Fruit fly (Drosophila melanogaster): ENCODE data around the gene mRpL38.

Gene mRpL38

dm6 chrX:14227043-14227442, 954 bp downstream of the mRpL38 start:
- TF ChIP-seq svp (GFP tag) (peak; percentile 94), Sox15 (GFP tag; optimal IDR thresholded peaks at IDR 0.05) (no peak), OdsH (GFP tag; optimal IDR thresholded peaks at IDR 0.05) (no peak)

- TF ChIP-seq CG32006 (GFP tag; optimal IDR thresholded peaks at IDR 0.05) (no peak), CG34406 (GFP tag; optimal IDR thresholded peaks at IDR 0.05) (peak; percentile 26), Hr4 (GFP tag; optimal IDR thresholded peaks at IDR 0.05) (no peak), dac (GFP tag; optimal IDR thresholded peaks at IDR 0.05) (no peak), CG8632 (GFP tag; optimal IDR thresholded peaks at IDR 0.05) (no peak), CG3032 (tag; optimal IDR thresholded peaks at IDR 0.05) (peak; percentile 15), CG7368 (GFP tag; optimal IDR thresholded peaks at IDR 0.05) (no peak), fd59A (GFP tag; optimal IDR thresholded peaks at IDR 0.05) (no peak), svp (GFP tag) (peak; percentile 67), esn (GFP tag; optimal IDR thresholded peaks at IDR 0.05) (peak; percentile 21), CG6792 (GFP tag; optimal IDR thresholded peaks at IDR 0.05) (no peak), Eip75B (GFP tag; optimal IDR thresholded peaks at IDR 0.05) (no peak), salr (GFP tag; optimal IDR thresholded peaks at IDR 0.05) (no peak), CG10631 (GFP tag; optimal IDR thresholded peaks at IDR 0.05) (no peak), achi (GFP tag; optimal IDR thresholded peaks at IDR 0.05) (no peak), eg (GFP tag; IDR thresholded peaks at IDR 0.05) (0 out of 3 replicates have a peak, but pooled peaks have one; percentile 26), CG9139 (GFP tag; optimal IDR thresholded peaks at IDR 0.05) (no peak), lz (GFP tag; optimal IDR thresholded peaks at IDR 0.05) (peak; percentile 28), acj6 (GFP tag; optimal IDR thresholded peaks at IDR 0.05) (no peak), CG6854 (GFP tag; optimal IDR thresholded peaks at IDR 0.05) (no peak), Sox102F (GFP tag; optimal IDR thresholded peaks at IDR 0.05) (no peak), vri (GFP tag; optimal IDR thresholded peaks at IDR 0.05) (no peak), dsx (GFP tag; optimal IDR thresholded peaks at IDR 0.05; ENCODE audit: poor library complexity, severe bottlenecking) (peak; percentile 93), Smox (GFP tag; optimal IDR thresholded peaks at IDR 0.05) (no peak)
Observed at dm6 chrX:14233843-14234337, 7.8 kb downstream of the mRpL38 start, which contains the start of gene CG42271. TSS of gene CG42271 (minus strand) at chrX:14234066.

dm6 chrX:14234468-14234867, 8.4 kb downstream of the mRpL38 start:
- TF ChIP-seq Hr39 (GFP tag; optimal IDR thresholded peaks at IDR 0.05) (no peak), achi (GFP tag; optimal IDR thresholded peaks at IDR 0.05) (no peak), fkh (GFP tag; optimal IDR thresholded peaks at IDR 0.05) (no peak), CG8119 (GFP tag; IDR thresholded peaks at IDR 0.05) (no peak), Sox15 (GFP tag; optimal IDR thresholded peaks at IDR 0.05) (no peak), vri (GFP tag; optimal IDR thresholded peaks at IDR 0.05) (no peak), eg (GFP tag; IDR thresholded peaks at IDR 0.05) (no peak), Eip78C (GFP tag) (peak; percentile 13), CG6792 (GFP tag; optimal IDR thresholded peaks at IDR 0.05) (no peak), Ets96B (tag; optimal IDR thresholded peaks at IDR 0.05) (no peak), net (GFP tag; optimal IDR thresholded peaks at IDR 0.05) (no peak), CG6854 (GFP tag; optimal IDR thresholded peaks at IDR 0.05) (peak; percentile 4)

DNA sequence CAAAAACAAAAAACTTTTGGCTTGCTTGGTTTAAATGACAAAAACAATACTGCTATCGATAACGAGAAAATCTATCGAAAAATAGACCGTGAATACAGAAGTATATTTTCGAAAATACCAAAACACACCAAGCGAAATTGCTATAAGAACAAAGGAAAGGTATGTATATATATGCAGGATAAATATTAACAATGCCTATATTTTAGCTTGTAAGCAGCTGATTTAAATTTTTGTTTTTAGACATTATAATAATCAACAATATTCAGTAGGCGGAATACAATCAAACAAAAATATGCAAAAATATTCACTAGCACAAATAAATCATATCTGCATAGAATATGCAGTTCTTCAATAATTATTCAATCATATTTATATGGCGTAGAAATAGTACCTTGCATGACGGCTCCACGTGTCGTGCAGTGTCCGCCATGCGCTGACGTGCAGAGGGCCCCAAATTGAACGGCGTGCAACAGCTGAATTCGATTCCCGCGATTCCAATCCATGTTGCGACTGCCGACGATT, 11.8 kb downstream of the mRpL38 start, which contains the start of the genes Fbxl4 and Dus2:
Gene Fbxl4 (minus strand): TSS at position 51 of the 522 bp plus-strand sequence.
Gene Dus2 (plus strand): TSS at position 116 of the 522 bp plus-strand sequence.
- TF ChIP-seq dsx (GFP tag; optimal IDR thresholded peaks at IDR 0.05; ENCODE audit: poor library complexity, severe bottlenecking) (peak; percentile 76), CG32006 (GFP tag; optimal IDR thresholded peaks at IDR 0.05) (peak; percentile 90), Hr4 (GFP tag; optimal IDR thresholded peaks at IDR 0.05) (peak; percentile 93), CG11294 (GFP tag; IDR thresholded peaks at IDR 0.05) (peak; percentile 80), fd85E (GFP tag; optimal IDR thresholded peaks at IDR 0.05) (no peak), CG4318 (GFP tag; optimal IDR thresholded peaks at IDR 0.05) (peak; percentile 85), acj6 (GFP tag; optimal IDR thresholded peaks at IDR 0.05) (peak; percentile 94), CG16779 (tag; optimal IDR thresholded peaks at IDR 0.05) (no peak), cyc (GFP tag; optimal IDR thresholded peaks at IDR 0.05) (peak; percentile 93), dac (GFP tag; optimal IDR thresholded peaks at IDR 0.05) (peak; percentile 84), Ets21C (GFP tag; optimal IDR thresholded peaks at IDR 0.05) (peak; percentile 91), Eip78C (GFP tag) (peak; percentile 96), Sox102F (GFP tag; optimal IDR thresholded peaks at IDR 0.05) (peak; percentile 86), Hr38 (GFP tag; optimal IDR thresholded peaks at IDR 0.05) (peak; percentile 47), CG9139 (GFP tag; optimal IDR thresholded peaks at IDR 0.05) (peak; percentile 43), Hr39 (GFP tag; optimal IDR thresholded peaks at IDR 0.05) (peak; percentile 94), Smox (GFP tag; optimal IDR thresholded peaks at IDR 0.05) (peak; percentile 90), CG31627 (GFP tag; optimal IDR thresholded peaks at IDR 0.05) (peak; percentile 94), CG8319 (GFP tag; optimal IDR thresholded peaks at IDR 0.05) (peak; percentile 87), svp (GFP tag) (peak; percentile 96), CG11762 (GFP tag; optimal IDR thresholded peaks at IDR 0.05; ENCODE audit: insufficient read depth) (peak; percentile 82), Sox15 (GFP tag; optimal IDR thresholded peaks at IDR 0.05) (peak; percentile 91), CG6854 (GFP tag; optimal IDR thresholded peaks at IDR 0.05) (peak; percentile 52), ss (GFP tag; optimal IDR thresholded peaks at IDR 0.05) (peak; percentile 67 to 82), CG3032 (tag; optimal IDR thresholded peaks at IDR 0.05) (peak; percentile 87)

Data from whole organism, prepupa.